Worm (Caenorhabditis elegans) whole organism, early embryonic: ENCODE measurements around the gene srx-10.

Experiments used
- B0310.2 ChIP-seq: sonication (generic microtip); optimal IDR thresholded peaks from 2 replicates; lab custom pipeline; 2016; ENCODE audit warnings: mild to moderate bottlenecking, missing genetic modification characterization, missing compliant biosample characterization
- F13C5.2 ChIP-seq: sonication (generic microtip); optimal IDR thresholded peaks from 2 replicates; lab custom pipeline; 2017; ENCODE audit warnings: mild to moderate bottlenecking, missing genetic modification characterization, inconsistent platforms, missing compliant biosample characterization
- aly-1 ChIP-seq: sonication (generic microtip); optimal IDR thresholded peaks from 2 replicates; lab custom pipeline; 2016; ENCODE audit warnings: missing genetic modification characterization, missing compliant biosample characterization
- ama-1 ChIP-seq: fragments of 150-350 bp; optimal IDR thresholded peaks from 2 replicates; lab custom pipeline; 2014
- ceh-13 ChIP-seq: fragments of 200-800 bp; sonication (Bioruptor generic); optimal IDR thresholded peaks from 2 replicates; lab custom pipeline; 2018; ENCODE audit warnings: mild to moderate bottlenecking, missing genetic modification characterization, missing compliant biosample characterization
- ceh-36 ChIP-seq: sonication (generic microtip); optimal IDR thresholded peaks from 2 replicates; lab custom pipeline; 2016; ENCODE audit warnings: missing genetic modification characterization, inconsistent platforms, missing compliant biosample characterization
- ets-7 ChIP-seq: sonication (generic microtip); optimal IDR thresholded peaks from 2 replicates; lab custom pipeline; 2016; ENCODE audit warnings: missing genotype, missing genetic modification characterization, missing compliant biosample characterization
- flt-1 ChIP-seq: fragments of 200-800 bp; sonication (Bioruptor generic); IDR thresholded peaks from 2 replicates; pipeline ENCODE4 v1.3.6; 2022; ENCODE audit warnings: missing genetic modification characterization, missing compliant biosample characterization
- hmbx-1 ChIP-seq: sonication (generic microtip); optimal IDR thresholded peaks from 2 replicates; lab custom pipeline; 2016; ENCODE audit warnings: mild to moderate bottlenecking, missing genetic modification characterization, missing compliant biosample characterization
- hmg-4 ChIP-seq: fragments of 200-800 bp; sonication (Bioruptor generic); optimal IDR thresholded peaks from 2 replicates; lab custom pipeline; 2018; ENCODE audit warnings: mild to moderate bottlenecking, missing genetic modification characterization, missing compliant biosample characterization
- hnd-1 ChIP-seq: sonication (generic microtip); optimal IDR thresholded peaks from 2 replicates; lab custom pipeline; 2016; ENCODE audit warnings: missing genetic modification characterization, missing compliant biosample characterization
- pes-1 ChIP-seq: fragments of 200-800 bp; sonication (Bioruptor generic); IDR thresholded peaks from 2 replicates; pipeline ENCODE4 v1.3.6; 2022; ENCODE audit warnings: missing genetic modification reagents, missing genetic modification characterization, missing compliant biosample characterization
- scrt-1 ChIP-seq: fragments of 200-800 bp; sonication (Bioruptor generic); IDR thresholded peaks from 2 replicates; pipeline ENCODE4 v1.3.6; 2022; ENCODE audit warnings: missing genetic modification characterization, missing compliant biosample characterization
- sea-1 ChIP-seq: fragments of 200-800 bp; sonication (Bioruptor generic); conservative IDR thresholded peaks from 2 replicates; pipeline ENCODE4 v1.3.6; 2022; ENCODE audit warnings: missing genetic modification characterization, missing compliant biosample characterization
- tbx-11 ChIP-seq: fragments of 200-800 bp; sonication (Bioruptor generic); IDR thresholded peaks from 2 replicates; pipeline ENCODE4 v1.3.6; 2022; ENCODE audit warnings: missing genetic modification characterization, missing compliant biosample characterization
- tbx-37 ChIP-seq: fragments of 200-800 bp; sonication (Bioruptor generic); conservative IDR thresholded peaks from 2 replicates; pipeline ENCODE4 v1.3.6; 2022; ENCODE audit warnings: missing genetic modification reagents, missing genetic modification characterization, missing compliant biosample characterization
- tra-4 ChIP-seq: sonication (generic microtip); optimal IDR thresholded peaks from 2 replicates; lab custom pipeline; 2017; ENCODE audit warnings: missing genetic modification characterization, missing compliant biosample characterization

The srx-10 gene

ce11 chrV:13904446-13904845, 41.8 kb downstream of the srx-10 start, which contains the start of gene stdh-3:
TSS of gene stdh-3 (plus strand) at chrV:13904611.
- TF ChIP-seq ets-7 (tag; lab: Kevin White, UChicago) (no peak), F13C5.2 (tag; lab: Kevin White, UChicago) (no peak), tbx-11 (GFP tag; lab: Robert Waterston, UW) (no peak), sea-1 (GFP tag; lab: Robert Waterston, UW) (no peak), tbx-37 (GFP tag; lab: Robert Waterston, UW) (no peak), B0310.2 (tag; lab: Kevin White, UChicago) (no peak), scrt-1 (GFP tag; lab: Robert Waterston, UW) (no peak), flt-1 (GFP tag; lab: Robert Waterston, UW) (no peak)

- TF ChIP-seq ceh-36 (tag; lab: Kevin White, UChicago) (no peak), sea-1 (GFP tag; lab: Robert Waterston, UW) (no peak), scrt-1 (GFP tag; lab: Robert Waterston, UW) (no peak)
Measured at ce11 chrV:13902495-13902894, 43.8 kb downstream of the srx-10 start, which contains the start of gene C06B3.1. TSS of gene C06B3.1 (plus strand) at chrV:13902795.

- TF ChIP-seq flt-1 (GFP tag; lab: Robert Waterston, UW) (no peak), pes-1 (GFP tag; lab: Robert Waterston, UW) (no peak), F13C5.2 (tag; lab: Kevin White, UChicago) (no peak), tra-4 (tag; lab: Kevin White, UChicago) (no peak), ceh-13 (GFP tag; lab: Kevin White, UChicago) (no peak), aly-1 (tag; lab: Kevin White, UChicago) (no peak), ceh-36 (tag; lab: Kevin White, UChicago) (no peak), hmbx-1 (no peak), tbx-11 (GFP tag; lab: Robert Waterston, UW) (no peak), tbx-37 (GFP tag; lab: Robert Waterston, UW) (no peak), hnd-1 (no peak), ama-1 (lab: Kevin White, UChicago) (no peak), scrt-1 (GFP tag; lab: Robert Waterston, UW) (no peak), B0310.2 (tag; lab: Kevin White, UChicago) (no peak)
Measured at ce11 chrV:13899213-13899612, 47.1 kb downstream of the srx-10 start, which contains the start of gene oac-3. TSS of gene oac-3 (plus strand) at chrV:13899513.

ce11 chrV:13898356-13898755, 47.9 kb downstream of the srx-10 start, which contains the start of gene cyp-35C1:
TSS of gene cyp-35C1 (minus strand) at chrV:13898487.
- TF ChIP-seq scrt-1 (GFP tag; lab: Robert Waterston, UW) (no peak), flt-1 (GFP tag; lab: Robert Waterston, UW) (no peak), hmg-4 (GFP tag; lab: Kevin White, UChicago) (no peak), aly-1 (tag; lab: Kevin White, UChicago) (no peak), ceh-13 (GFP tag; lab: Kevin White, UChicago) (no peak), ceh-36 (tag; lab: Kevin White, UChicago) (no peak), tra-4 (tag; lab: Kevin White, UChicago) (no peak), sea-1 (GFP tag; lab: Robert Waterston, UW) (no peak), ets-7 (tag; lab: Kevin White, UChicago) (no peak), pes-1 (GFP tag; lab: Robert Waterston, UW) (no peak), tbx-11 (GFP tag; lab: Robert Waterston, UW) (no peak), B0310.2 (tag; lab: Kevin White, UChicago) (no peak), ama-1 (lab: Kevin White, UChicago) (no peak), F13C5.2 (tag; lab: Kevin White, UChicago) (no peak), tbx-37 (GFP tag; lab: Robert Waterston, UW) (no peak), hnd-1 (no peak), hmbx-1 (no peak)
